Worm (Caenorhabditis elegans) whole organism, late embryonic: ENCODE data around the gene F43C11.4.

Experiments
- ceh-14 ChIP-seq: sonication (generic microtip); optimal IDR thresholded peaks from 2 replicates; lab custom pipeline; 2016; ENCODE audit warnings: missing genotype, missing genetic modification characterization, missing compliant biosample characterization
- ceh-18 ChIP-seq: sonication (generic microtip); optimal IDR thresholded peaks from 2 replicates; lab custom pipeline; 2016; ENCODE audit warnings: missing genetic modification characterization, missing compliant biosample characterization
- ceh-22 ChIP-seq: sonication (generic microtip); optimal IDR thresholded peaks from 2 replicates; lab custom pipeline; 2017; ENCODE audit warnings: missing biosample characterization, missing genetic modification characterization
- ceh-31 ChIP-seq: sonication (generic microtip); optimal IDR thresholded peaks from 2 replicates; lab custom pipeline; 2016; ENCODE audit warnings: missing genetic modification characterization, missing compliant biosample characterization
- fkh-10 ChIP-seq: fragments of 150-350 bp; optimal IDR thresholded peaks from 2 replicates; lab custom pipeline; 2014; ENCODE audit warnings: missing biosample characterization, missing genetic modification reagents, missing genetic modification characterization
- hlh-8 ChIP-seq: sonication (generic microtip); optimal IDR thresholded peaks from 2 replicates; lab custom pipeline; 2016; ENCODE audit warnings: missing genotype, missing genetic modification characterization, missing compliant biosample characterization
- nhr-11 ChIP-seq: fragments of 150-350 bp; optimal IDR thresholded peaks from 2 replicates; lab custom pipeline; 2014; ENCODE audit warnings: missing biosample characterization, missing genetic modification characterization
- nhr-232 ChIP-seq: sonication (generic microtip); optimal IDR thresholded peaks from 2 replicates; lab custom pipeline; 2016; ENCODE audit warnings: missing genetic modification characterization, missing compliant biosample characterization
- pat-9 ChIP-seq: fragments of 200-800 bp; sonication (Bioruptor generic); optimal IDR thresholded peaks from 2 replicates; lab custom pipeline; 2018; ENCODE audit warnings: mild to moderate bottlenecking, missing genetic modification characterization, moderate library complexity, missing compliant biosample characterization
- ttx-3 ChIP-seq: sonication (generic microtip); optimal IDR thresholded peaks from 2 replicates; lab custom pipeline; 2016; ENCODE audit warnings: missing genetic modification reagents, missing genetic modification characterization, missing compliant biosample characterization
- unc-3 ChIP-seq, 2 experiments: fragments of 200-800 bp in 1 of 2; sonication (Bioruptor generic) in 1 of 2; sonication (generic microtip) in 1 of 2; conservative IDR thresholded peaks in 1 of 2; optimal IDR thresholded peaks in 1 of 2; 2 replicates each; pipeline versions ENCODE4 v1.3.6 to Lab custom; 2016 to 2022; ENCODE audit warnings: missing compliant biosample characterization in 2 of 2, missing genetic modification characterization in 2 of 2, missing genetic modification reagents in 1 of 2
- ztf-16 ChIP-seq: sonication (generic microtip); optimal IDR thresholded peaks from 2 replicates; lab custom pipeline; 2017; ENCODE audit warnings: missing genetic modification characterization, missing compliant biosample characterization

The F43C11.4 gene

DNA sequence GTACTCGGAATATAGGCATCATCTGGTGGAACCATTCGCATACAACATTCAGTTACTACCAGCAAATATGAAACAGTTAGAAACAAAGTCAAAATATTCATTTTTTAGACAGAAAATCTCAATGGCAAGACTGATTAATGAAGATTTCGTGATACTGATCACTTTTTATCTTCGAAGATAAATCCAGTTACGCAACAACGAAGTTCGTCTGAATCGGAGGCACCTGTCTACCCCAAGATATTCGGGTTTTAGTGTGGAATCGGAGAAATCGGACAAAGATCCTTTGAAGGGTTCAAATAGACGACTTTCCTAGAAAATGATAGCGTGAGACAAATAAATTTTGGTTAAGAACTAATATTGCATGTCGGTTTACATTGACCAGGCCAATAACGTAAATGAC, 49.1 kb downstream of the F43C11.4 start, which contains the start of gene F16G10.13:
TSS of gene F16G10.13 (minus strand) at position 101 of the 400 bp plus-strand sequence.
- TF ChIP-seq hlh-8 (tag; lab: Kevin White, UChicago) (no peak), ceh-31 (no peak), nhr-11 (no peak), ceh-18 (no peak), ztf-16 (tag; lab: Kevin White, UChicago) (no peak)

DNA sequence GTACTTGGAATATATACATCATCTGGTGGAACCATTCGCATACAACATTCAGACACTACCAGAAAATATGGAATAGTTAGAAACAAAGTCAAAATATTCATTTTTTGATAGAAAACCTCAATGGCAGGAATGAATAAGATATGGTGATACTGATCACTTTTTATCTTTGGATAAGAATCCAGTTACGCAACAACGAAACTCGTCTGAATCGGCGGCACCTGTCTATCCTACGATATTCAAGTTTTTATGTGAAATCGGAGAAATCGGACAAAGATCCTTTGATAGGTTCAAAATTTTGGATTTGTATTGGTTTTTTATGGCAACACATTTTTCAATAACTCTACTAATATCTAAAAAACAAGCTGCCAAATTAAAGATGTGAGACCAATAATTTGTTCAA, 52.1 kb downstream of the F43C11.4 start, which contains the start of gene F16G10.14:
TSS of gene F16G10.14 (minus strand) at position 101 of the 400 bp plus-strand sequence.
- TF ChIP-seq fkh-10 (GFP tag; lab: Kevin White, UChicago) (no peak), pat-9 (tag; lab: Kevin White, UChicago) (no peak), ceh-14 (no peak), ttx-3 (tag; lab: Kevin White, UChicago) (no peak), ceh-22 (no peak), unc-3 (GFP tag; conservative IDR thresholded peaks at IDR 0.05; lab: Robert Waterston, UW) (no peak), unc-3 (tag; optimal IDR thresholded peaks at IDR 0.05; lab: Kevin White, UChicago) (no peak), nhr-232 (tag; lab: Kevin White, UChicago) (no peak)
